Worm (Caenorhabditis elegans) whole organism, L3 larva: ENCODE measurements around the gene grl-26.

Experiments
- fkh-10 ChIP-seq: sonication (generic microtip); optimal IDR thresholded peaks from 2 replicates; lab custom pipeline; 2017; ENCODE audit warnings: missing biosample characterization, missing genetic modification reagents, missing genetic modification characterization
- lin-15B ChIP-seq: fragments of 150-350 bp; optimal IDR thresholded peaks from 2 replicates; lab custom pipeline; 2014; ENCODE audit warnings: missing biosample characterization, missing genetic modification characterization
- lin-39 ChIP-seq: fragments of 150-350 bp; optimal IDR thresholded peaks from 2 replicates; lab custom pipeline; 2018; ENCODE audit warnings: missing biosample characterization, missing genetic modification reagents, missing genetic modification characterization
- nhr-76 ChIP-seq: fragments of 150-350 bp; sonication (generic microtip); optimal IDR thresholded peaks from 5 replicates; lab custom pipeline; 2014; ENCODE audit warnings: missing biosample characterization, missing genetic modification characterization
- skn-1 ChIP-seq: fragments of 150-350 bp; optimal IDR thresholded peaks from 2 replicates; lab custom pipeline; 2014; ENCODE audit warnings: missing biosample characterization, missing genetic modification characterization
- unc-62 ChIP-seq: fragments of 150-350 bp; sonication (generic microtip); optimal IDR thresholded peaks from 4 replicates; lab custom pipeline; 2014; ENCODE audit warnings: missing biosample characterization, missing genetic modification reagents, missing genetic modification characterization
- zag-1 ChIP-seq: fragments of 150-350 bp; optimal IDR thresholded peaks from 2 replicates; lab custom pipeline; 2014; ENCODE audit warnings: missing biosample characterization, missing genetic modification characterization

- TF ChIP-seq fkh-10 (GFP tag; lab: Kevin White, UChicago) (no peak), zag-1 (tag; lab: Kevin White, UChicago) (no peak), nhr-76 (tag; lab: Kevin White, UChicago) (no peak), skn-1 (tag; lab: Kevin White, UChicago) (no peak), unc-62 (GFP tag; lab: Kevin White, UChicago) (no peak), lin-15B (no peak), lin-39 (tag; lab: Kevin White, UChicago) (no peak)
These were observed 2.1 kb upstream of the grl-26 start, which contains the start of gene drl-1 for ce11 chrIV:324759-325158.
